Fruit fly (Drosophila melanogaster): ENCODE data around the gene CTCF.

CTCF gene

dm6 chr3L:7381359-7381976, 25.0 kb upstream of the CTCF start, which contains the start of the genes SMSr and smid (continued):
- TF ChIP-seq schlank (tag; optimal IDR thresholded peaks at IDR 0.05), result no peak
- no peak for TF ChIP-seq CHES-1-like (GFP tag; optimal IDR thresholded peaks at IDR 0.05)
- peak; percentile 81 for TF ChIP-seq hkb (optimal IDR thresholded peaks at IDR 0.05)
- 0 out of 2 replicates have a peak, but pooled peaks have one; percentile 19 for TF ChIP-seq hkb (GFP tag; IDR thresholded peaks at IDR 0.05)
- TF ChIP-seq Atf-2 (GFP tag; optimal IDR thresholded peaks at IDR 0.05), result no peak
- TF ChIP-seq usp (GFP tag; optimal IDR thresholded peaks at IDR 0.05), result no peak
- no peak for TF ChIP-seq crol (GFP tag; IDR thresholded peaks at IDR 0.05)
- peak; percentile 6 for TF ChIP-seq D19B (GFP tag; optimal IDR thresholded peaks at IDR 0.05)
- TF ChIP-seq MBD-R2 (GFP tag; IDR thresholded peaks at IDR 0.05), result peak; percentile 57
- peak; percentile 24 for TF ChIP-seq Myb (GFP tag; optimal IDR thresholded peaks at IDR 0.05)
- TF ChIP-seq CG5180 (GFP tag; optimal IDR thresholded peaks at IDR 0.05), result no peak
- peak; percentile 39 for TF ChIP-seq Bteb2 (GFP tag; optimal IDR thresholded peaks at IDR 0.05)
- TF ChIP-seq sqz (GFP tag; optimal IDR thresholded peaks at IDR 0.05), result peak; percentile 25
- peak; percentile 3 for TF ChIP-seq fd3F (GFP tag; optimal IDR thresholded peaks at IDR 0.05)
- TF ChIP-seq CG8359 (GFP tag; optimal IDR thresholded peaks at IDR 0.05; ENCODE audit: borderline replicate concordance), result no peak
- TF ChIP-seq Side (GFP tag; optimal IDR thresholded peaks at IDR 0.05), result no peak
- peak; percentile 65 for TF ChIP-seq Xrp1 (GFP tag; IDR thresholded peaks at IDR 0.05)
- peak in 1 of 2 experiments; percentile 52 for TF ChIP-seq Dfd (GFP tag; optimal IDR thresholded peaks at IDR 0.05)
- TF ChIP-seq E2f1 (GFP tag; IDR thresholded peaks at IDR 0.05), result no peak
- TF ChIP-seq toy (GFP tag; IDR thresholded peaks at IDR 0.05), result no peak
- TF ChIP-seq CG13775 (GFP tag; optimal IDR thresholded peaks at IDR 0.05), result peak; percentile 78
- peak; percentile 98 for TF ChIP-seq Sin3A (optimal IDR thresholded peaks at IDR 0.05)
- TF ChIP-seq Adf1 (GFP tag; IDR thresholded peaks at IDR 0.05), result peak; percentile 43
- TF ChIP-seq trh (GFP tag; optimal IDR thresholded peaks at IDR 0.05), result no peak
- TF ChIP-seq NC2β (GFP tag; optimal IDR thresholded peaks at IDR 0.05), result peak; percentile 53
- TF ChIP-seq CG9727 (GFP tag; optimal IDR thresholded peaks at IDR 0.05), result peak; percentile 73
- TF ChIP-seq CG10321 (GFP tag; IDR thresholded peaks at IDR 0.05), result no peak
- TF ChIP-seq HLH3B (GFP tag; IDR thresholded peaks at IDR 0.05), result 0 out of 2 replicates have a peak, but pooled peaks have one; percentile 22
- TF ChIP-seq knrl (GFP tag; IDR thresholded peaks at IDR 0.05; ENCODE audit: partially characterized antibody), result peak; percentile 93
- TF ChIP-seq ken (GFP tag; IDR thresholded peaks at IDR 0.05), result 0 out of 3 replicates have a peak, but pooled peaks have one; percentile 55
- peak; percentile 17 for TF ChIP-seq lbe (GFP tag; optimal IDR thresholded peaks at IDR 0.05)
- TF ChIP-seq CG10366 (GFP tag; IDR thresholded peaks at IDR 0.05), result peak; percentile 46; the same call in 1 of the 2 replicates
- peak; percentile 32; the same call in 1 of the 2 replicates for TF ChIP-seq H2.0 (GFP tag; IDR thresholded peaks at IDR 0.05)
- TF ChIP-seq mirr (GFP tag; optimal IDR thresholded peaks at IDR 0.05), result peak; percentile 19
- TF ChIP-seq Doc2 (GFP tag; IDR thresholded peaks at IDR 0.05), result no peak
- no peak for TF ChIP-seq lov (optimal IDR thresholded peaks at IDR 0.05)
- TF ChIP-seq lov (GFP tag; IDR thresholded peaks at IDR 0.05), result no peak
- peak; percentile 9 for TF ChIP-seq CG7271 (tag; optimal IDR thresholded peaks at IDR 0.05)
- TF ChIP-seq Hsf (GFP tag; optimal IDR thresholded peaks at IDR 0.05), result peak; percentile 68
- TF ChIP-seq slp2 (GFP tag; optimal IDR thresholded peaks at IDR 0.05), result peak; percentile 42
- TF ChIP-seq CG12219 (GFP tag; optimal IDR thresholded peaks at IDR 0.05), result peak; percentile 16
- peak; percentile 23; the same call in 1 of the 2 replicates for TF ChIP-seq vvl (GFP tag; IDR thresholded peaks at IDR 0.05)
- TF ChIP-seq dpn (GFP tag; optimal IDR thresholded peaks at IDR 0.05), result peak; percentile 63 to 65
- no peak for TF ChIP-seq CG12071 (GFP tag; optimal IDR thresholded peaks at IDR 0.05)
- TF ChIP-seq stwl (tag; optimal IDR thresholded peaks at IDR 0.05), result peak; percentile 66
- peak; percentile 62 for TF ChIP-seq CG15514 (GFP tag; optimal IDR thresholded peaks at IDR 0.05)
- TF ChIP-seq CG13894 (tag; optimal IDR thresholded peaks at IDR 0.05), result peak; percentile 27
- TF ChIP-seq HLH54F (GFP tag; optimal IDR thresholded peaks at IDR 0.05), result peak; percentile 55
- TF ChIP-seq sens-2 (GFP tag; IDR thresholded peaks at IDR 0.05), result 0 out of 2 replicates have a peak, but pooled peaks have one; percentile 22
- TF ChIP-seq pzg (GFP tag; optimal IDR thresholded peaks at IDR 0.05), result peak; percentile 73
- peak; percentile 91 for TF ChIP-seq CG16813 (GFP tag; IDR thresholded peaks at IDR 0.05; ENCODE audit: partially characterized antibody)
